Worm (Caenorhabditis elegans): ENCODE results near the gene F54B3.2.

DNA sequence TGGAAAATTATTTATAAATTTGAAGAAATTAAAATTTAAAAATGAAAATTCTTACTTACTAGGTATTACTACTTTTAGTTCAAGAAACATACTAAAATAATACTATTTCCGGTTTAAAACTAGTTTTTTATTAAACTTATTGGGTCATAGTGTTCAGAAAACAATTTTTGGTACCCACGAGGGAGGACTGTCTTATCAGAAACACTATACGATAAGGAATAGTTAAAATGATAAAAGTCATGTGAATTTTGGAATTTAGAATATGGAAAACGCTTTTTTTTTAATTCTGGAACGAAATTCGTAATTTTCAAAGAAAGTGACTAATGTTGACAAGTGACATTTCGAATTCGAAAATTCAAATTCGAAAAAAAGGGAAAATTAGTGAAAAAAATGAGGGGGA is 11.7 kb upstream of the F54B3.2 start:
- TF ChIP-seq unc-62 (GFP tag; optimal IDR thresholded peaks at IDR 0.05 in 1 of 2) = no peak
- TF ChIP-seq unc-62 (tag; optimal IDR thresholded peaks at IDR 0.05) = no peak
- TF ChIP-seq zip-2 (tag; optimal IDR thresholded peaks at IDR 0.05) = no peak
- TF ChIP-seq zag-1 (tag; optimal IDR thresholded peaks at IDR 0.05) = no peak
- no peak for TF ChIP-seq daf-16 (GFP tag; optimal IDR thresholded peaks at IDR 0.05)
- TF ChIP-seq daf-16 (tag; optimal IDR thresholded peaks at IDR 0.05) = no peak
- no peak for TF ChIP-seq nhr-237 (tag; optimal IDR thresholded peaks at IDR 0.05)
- no peak for TF ChIP-seq dpl-1 (GFP tag; optimal IDR thresholded peaks at IDR 0.05)
- no peak for TF ChIP-seq duxl-1 (tag; optimal IDR thresholded peaks at IDR 0.05; ENCODE audit: poor library complexity)
- no peak for TF ChIP-seq ztf-11 (tag; optimal IDR thresholded peaks at IDR 0.05)

Data from whole organism, L4 larva.